Worm (Caenorhabditis elegans) whole organism, midembryonic: Measurements from ENCODE around the gene F47B8.14.

Experiments
- T22C8.4 ChIP-seq: fragments of 200-800 bp; sonication (Bioruptor generic); IDR thresholded peaks from 2 replicates; pipeline ENCODE4 v1.3.6; 2022; ENCODE audit warnings: missing genetic modification characterization, missing compliant biosample characterization
- flt-1 ChIP-seq: fragments of 200-800 bp; sonication (Bioruptor generic); IDR thresholded peaks from 2 replicates; pipeline ENCODE4 v1.3.6; 2022; ENCODE audit warnings: missing genetic modification characterization, missing compliant biosample characterization
- klf-2 ChIP-seq: fragments of 200-800 bp; sonication (Bioruptor generic); conservative IDR thresholded peaks from 2 replicates; pipeline ENCODE4 v1.3.6; 2022; ENCODE audit warnings: missing genetic modification reagents, missing genetic modification characterization, missing compliant biosample characterization
- med-1 ChIP-seq: sonication (generic microtip); optimal IDR thresholded peaks from 2 replicates; lab custom pipeline; 2017; ENCODE audit warnings: missing genetic modification characterization, mild to moderate bottlenecking, missing compliant biosample characterization, antibody characterized with exemption, missing genetic modification reagents; ENCODE audit not compliant: insufficient read depth
- ref-1 ChIP-seq: fragments of 200-800 bp; sonication (Bioruptor generic); conservative IDR thresholded peaks from 2 replicates; pipeline ENCODE4 v1.3.6; 2022; ENCODE audit warnings: missing genetic modification reagents, missing genetic modification characterization, missing compliant biosample characterization
- tab-1 ChIP-seq: fragments of 200-800 bp; sonication (Bioruptor generic); IDR thresholded peaks from 2 replicates; pipeline ENCODE4 v1.3.6; 2022; ENCODE audit warnings: missing genetic modification characterization, missing compliant biosample characterization
- ztf-23 ChIP-seq: fragments of 200-800 bp; sonication (Bioruptor generic); IDR thresholded peaks from 2 replicates; pipeline ENCODE4 v1.3.6; 2022; ENCODE audit warnings: missing genetic modification reagents, missing genetic modification characterization, missing compliant biosample characterization

- TF ChIP-seq tab-1 (GFP tag; lab: Robert Waterston, UW) (no peak), med-1 (GFP tag; lab: Kevin White, UChicago) (no peak), ref-1 (GFP tag; lab: Robert Waterston, UW) (no peak), T22C8.4 (GFP tag; lab: Robert Waterston, UW) (no peak), flt-1 (GFP tag; lab: Robert Waterston, UW) (no peak), ztf-23 (GFP tag; lab: Robert Waterston, UW) (no peak), klf-2 (GFP tag; lab: Robert Waterston, UW) (no peak)
These were observed 16.3 kb downstream of the F47B8.14 start, which contains the start of gene srm-6 for ce11 chrV:14336655-14337054.
